Worm (Caenorhabditis elegans) whole organism, dauer: Measurements from ENCODE around the gene got-2.2.

Experiments
- unc-62 ChIP-seq: sonication (generic microtip); optimal IDR thresholded peaks from 2 replicates; lab custom pipeline; 2017; ENCODE audit warnings: missing biosample characterization, missing genetic modification reagents, missing genetic modification characterization

The got-2.2 gene

DNA sequence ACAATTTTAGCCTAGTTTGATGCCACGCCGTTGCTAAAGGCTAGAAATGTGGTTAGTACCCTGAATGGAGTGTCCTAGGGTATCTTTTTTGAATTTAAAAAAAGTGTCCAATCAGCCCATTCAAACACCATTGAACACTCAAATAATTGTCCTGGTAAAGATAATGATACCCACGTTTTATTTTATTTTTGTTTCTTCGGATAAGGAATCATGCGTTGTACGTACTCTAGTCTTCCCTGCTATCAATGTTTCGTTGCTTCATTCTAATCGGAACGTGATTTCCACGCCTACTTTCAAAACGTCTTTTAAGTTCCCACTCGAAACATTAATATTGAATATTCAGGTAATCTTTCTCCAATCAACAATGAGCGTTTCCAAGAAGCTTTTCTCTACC lies at the start of gene got-2.2:
got-2.2 (plus strand) TSS at position 344 of the 394 bp plus-strand sequence.
- no peak for TF ChIP-seq unc-62 (GFP tag; lab: Kevin White, UChicago)

- no peak for TF ChIP-seq unc-62 (GFP tag; lab: Kevin White, UChicago)
Measured at ce11 chrX:6194191-6194724, 46.5 kb upstream of the got-2.2 start, which contains the start of gene ceh-54. Gene ceh-54 (minus strand): TSS chrX:6194241.

DNA sequence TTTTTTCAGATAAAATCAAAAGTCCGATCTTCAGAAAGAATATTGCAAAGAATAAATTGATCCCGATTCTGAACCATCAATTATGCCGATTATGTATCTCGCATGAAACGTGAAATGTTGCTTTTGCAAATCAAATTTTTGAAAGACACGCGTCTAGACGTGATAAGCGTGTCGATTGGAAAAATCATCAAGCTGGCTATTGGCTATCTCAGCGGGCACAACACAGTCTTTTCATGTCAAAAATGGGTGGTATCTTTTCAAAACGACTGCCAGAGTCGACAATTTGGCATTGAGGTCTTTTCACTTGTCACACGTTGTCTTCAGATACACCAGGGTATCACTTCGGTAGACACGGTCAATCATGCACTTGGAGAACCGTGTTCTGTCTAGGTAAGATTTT lies 44.2 kb upstream of the got-2.2 start, which contains the start of gene daf-9:
daf-9 (plus strand) TSS at position 301 of the 400 bp plus-strand sequence.
- TF ChIP-seq unc-62 (GFP tag; lab: Kevin White, UChicago) = no peak

DNA sequence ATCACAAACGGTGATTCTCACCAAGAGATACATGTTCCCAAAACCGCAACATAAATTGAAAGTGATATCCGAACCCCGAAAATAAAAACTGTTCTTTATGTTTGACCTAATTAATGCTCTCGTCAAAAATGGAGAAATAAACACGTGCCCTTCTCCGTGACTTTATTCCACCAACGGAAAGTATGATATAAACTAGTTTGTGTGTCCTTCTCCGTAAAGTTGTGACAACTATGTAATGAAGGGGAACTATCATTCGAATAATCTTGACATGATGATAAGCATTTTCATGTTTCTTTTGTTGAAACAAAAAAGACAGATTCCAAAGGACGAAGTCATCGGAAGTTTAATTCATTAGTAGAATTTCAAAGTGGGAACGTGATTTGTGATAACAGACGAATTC lies 39.2 kb upstream of the got-2.2 start:
- no peak for TF ChIP-seq unc-62 (GFP tag; lab: Kevin White, UChicago)

DNA sequence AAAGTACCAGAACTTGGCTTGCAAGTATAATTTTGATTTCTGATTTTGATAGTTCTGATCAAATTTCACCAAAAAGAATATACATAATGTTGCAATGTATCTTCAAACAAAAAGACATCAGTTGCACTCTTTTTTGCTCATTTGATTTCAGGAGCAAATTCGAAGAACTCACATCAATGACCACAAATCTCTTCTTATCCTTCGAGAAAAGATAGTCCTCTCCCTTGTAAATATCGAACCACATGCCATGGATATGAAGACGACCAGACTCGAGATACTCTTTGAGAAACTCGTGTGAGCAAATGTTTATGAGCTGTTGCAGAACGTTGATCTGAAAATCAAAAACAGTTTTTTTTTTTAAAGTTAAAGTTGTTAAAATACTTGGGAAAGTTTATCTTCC lies 38.0 kb upstream of the got-2.2 start:
- no peak for TF ChIP-seq unc-62 (GFP tag; lab: Kevin White, UChicago)

- TF ChIP-seq unc-62 (GFP tag; lab: Kevin White, UChicago) = no peak
Measured at ce11 chrX:6203315-6203714, 37.5 kb upstream of the got-2.2 start.

DNA sequence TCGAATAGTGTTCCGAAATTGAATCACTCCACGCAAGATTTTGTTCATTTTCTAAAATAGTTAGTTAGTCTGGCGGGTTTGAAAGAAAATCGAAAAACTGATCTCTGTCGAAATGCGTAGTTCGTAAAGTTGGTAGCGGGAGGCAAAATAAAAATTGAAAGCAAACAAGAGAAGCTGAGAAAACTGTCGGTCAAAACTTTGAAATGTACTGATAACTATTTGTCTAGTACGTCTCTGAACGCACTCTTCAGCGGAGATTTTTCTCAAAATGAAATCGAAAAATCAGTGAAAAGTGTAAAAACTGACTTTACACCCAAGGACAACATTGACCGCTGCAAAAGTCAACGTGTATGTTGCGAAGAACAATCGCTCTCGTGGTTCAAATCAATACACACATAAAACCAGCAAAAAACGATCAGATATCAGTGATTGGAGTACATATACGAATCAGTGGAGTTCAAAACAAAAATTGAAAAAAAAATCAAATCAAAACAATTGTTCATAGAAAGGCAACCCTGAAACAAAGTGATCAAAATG lies 36.0 kb upstream of the got-2.2 start, which contains the start of gene bca-1:
bca-1 (minus strand) TSS at position 51 of the 537 bp plus-strand sequence.
- TF ChIP-seq unc-62 (GFP tag; lab: Kevin White, UChicago) = no peak

- no peak for TF ChIP-seq unc-62 (GFP tag; lab: Kevin White, UChicago)
Measured at ce11 chrX:6205325-6205724, 35.5 kb upstream of the got-2.2 start.

DNA sequence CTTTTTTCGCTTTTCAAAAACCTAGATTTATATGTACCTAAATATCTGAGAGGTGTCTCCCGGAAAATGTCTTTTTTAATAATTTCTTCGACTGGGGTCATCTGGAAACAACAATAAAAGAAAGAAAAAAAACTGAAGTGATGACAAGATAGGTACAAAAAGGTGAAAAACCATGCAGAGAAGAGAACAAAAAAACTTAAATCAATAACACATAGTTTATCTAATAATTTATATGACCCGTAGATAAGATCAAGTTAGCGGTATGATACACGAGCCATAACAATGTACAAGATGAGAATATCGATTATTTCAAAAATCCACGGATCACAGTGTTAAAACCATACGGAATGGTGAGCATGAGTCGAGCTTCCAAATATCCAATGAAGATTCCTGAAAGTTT lies 34.5 kb upstream of the got-2.2 start, which contains the start of gene mtp-18:
mtp-18 (minus strand) TSS at position 101 of the 400 bp plus-strand sequence.
- no peak for TF ChIP-seq unc-62 (GFP tag; lab: Kevin White, UChicago)

DNA sequence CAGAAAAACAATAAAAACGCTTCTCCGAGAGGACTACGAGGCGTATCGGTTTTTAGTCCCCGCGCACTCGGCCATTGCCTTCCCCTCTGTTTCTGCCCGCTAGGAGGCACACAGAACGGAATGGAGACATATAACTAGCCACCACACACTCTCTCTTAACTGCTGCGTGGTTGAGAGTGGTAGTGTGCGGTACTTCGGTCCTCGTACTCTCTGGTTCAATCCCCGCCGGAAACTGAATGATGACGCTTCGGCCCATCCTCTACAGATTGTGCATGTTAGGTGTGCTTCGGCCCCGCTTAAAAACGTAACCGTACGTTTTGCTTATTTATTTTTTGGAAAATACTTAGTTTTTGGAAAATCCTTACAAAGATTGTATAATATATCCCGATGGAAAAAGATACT lies 33.1 kb upstream of the got-2.2 start, which contains the start of gene T13C5.6:
T13C5.6 (minus strand) TSS at position 1 of the 402 bp plus-strand sequence.
- TF ChIP-seq unc-62 (GFP tag; lab: Kevin White, UChicago) = no peak

ce11 chrX:6208463-6208862 lies 32.3 kb upstream of the got-2.2 start, which contains the start of gene C14F11.7:
Gene C14F11.7 (minus strand): TSS chrX:6208563.
- TF ChIP-seq unc-62 (GFP tag; lab: Kevin White, UChicago) = no peak

DNA sequence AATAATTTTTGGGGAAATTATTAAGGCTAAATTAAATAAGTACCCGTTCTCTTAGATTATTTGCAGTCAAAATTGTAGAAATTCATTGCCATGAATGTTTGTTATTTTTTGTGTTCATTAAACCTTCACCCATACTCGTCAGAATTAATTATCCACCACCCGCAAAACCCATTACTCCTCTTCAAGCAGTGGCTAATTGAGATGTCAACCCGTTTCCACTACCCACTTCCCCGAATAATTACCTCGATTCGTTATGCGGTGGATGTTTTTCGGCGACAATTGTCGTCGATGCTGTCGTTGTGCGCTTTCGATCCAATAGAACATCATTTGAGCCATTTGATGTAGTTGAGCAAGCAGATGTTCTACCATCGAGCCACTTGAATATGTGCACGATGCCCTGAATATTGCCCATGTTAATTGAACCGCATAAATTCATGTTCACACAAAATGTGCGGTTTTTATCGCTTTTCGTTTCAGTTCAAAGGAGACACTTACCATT lies 29.4 kb upstream of the got-2.2 start:
- TF ChIP-seq unc-62 (GFP tag; lab: Kevin White, UChicago) = no peak

DNA sequence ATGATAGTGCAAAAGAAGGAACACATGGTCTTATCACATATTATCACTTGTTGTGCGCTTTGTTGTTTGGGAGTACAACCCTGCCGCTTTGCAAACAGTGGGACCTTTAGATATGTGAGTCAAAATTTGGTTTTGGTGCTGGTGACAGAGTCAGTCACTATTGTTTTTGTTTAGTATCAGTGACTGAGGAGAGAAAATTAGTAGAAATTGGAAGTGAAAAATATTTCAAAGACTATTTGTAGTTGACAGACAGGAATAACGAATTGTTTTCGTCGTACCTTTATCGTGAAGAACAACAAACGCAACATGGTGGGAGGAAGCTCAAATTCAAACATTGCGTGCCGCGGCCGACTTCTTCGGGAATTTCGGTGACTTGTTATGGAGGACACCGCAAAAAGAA lies 24.2 kb upstream of the got-2.2 start, which contains the start of gene lrch-1:
lrch-1 (minus strand) TSS at position 101 of the 400 bp plus-strand sequence.
- TF ChIP-seq unc-62 (GFP tag; lab: Kevin White, UChicago) = no peak

DNA sequence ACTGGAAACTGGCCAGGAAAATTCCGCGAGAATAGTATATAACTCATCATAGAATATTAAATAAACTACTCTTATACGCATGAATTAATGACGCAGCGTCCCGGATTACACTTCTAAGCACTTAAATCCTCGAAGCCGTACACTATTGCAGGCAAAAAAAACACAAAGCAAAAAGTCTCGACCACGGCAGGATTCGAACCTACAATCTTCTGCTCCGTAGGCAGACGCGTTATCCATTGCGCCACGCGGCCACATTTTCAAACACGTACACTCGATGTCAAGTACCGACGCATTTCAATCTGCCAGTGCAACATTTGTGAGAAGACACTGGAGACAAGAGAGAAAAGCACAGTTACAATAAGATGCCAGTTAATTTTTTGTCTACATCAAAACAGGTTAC lies 20.9 kb upstream of the got-2.2 start:
- no peak for TF ChIP-seq unc-62 (GFP tag; lab: Kevin White, UChicago)

- TF ChIP-seq unc-62 (GFP tag; lab: Kevin White, UChicago) = no peak
Measured at ce11 chrX:6221097-6221496, 19.7 kb upstream of the got-2.2 start.

- no peak for TF ChIP-seq unc-62 (GFP tag; lab: Kevin White, UChicago)
Measured at ce11 chrX:6224841-6225240, 15.9 kb upstream of the got-2.2 start.

- no peak for TF ChIP-seq unc-62 (GFP tag; lab: Kevin White, UChicago)
Measured at ce11 chrX:6230669-6231068, 10.1 kb upstream of the got-2.2 start, which contains the start of gene lite-1. Gene lite-1 (minus strand): TSS chrX:6230769.
